Fruit fly (Drosophila melanogaster) whole organism, prepupa: Measurements from ENCODE around the gene Best3.
A peak's percentile ranks its signal among the peaks of the same experiment; 100 is the strongest.

Experiments used
- Blimp-1 ChIP-seq: fragments of 200-800 bp; sonication (Bioruptor generic); optimal IDR thresholded peaks from 3 replicates; lab custom pipeline; 2017; ENCODE audit warnings: missing biosample characterization, missing genetic modification characterization, mild to moderate bottlenecking, moderate library complexity, missing genetic modification reagents
- CG10669 ChIP-seq: fragments of 200-800 bp; sonication (Bioruptor generic); optimal IDR thresholded peaks from 3 replicates; lab custom pipeline; 2018; ENCODE audit warnings: missing biosample characterization, mild to moderate bottlenecking, missing genetic modification characterization, moderate library complexity
- CG11294 ChIP-seq: fragments of 200-800 bp; sonication (Bioruptor generic); IDR thresholded peaks from 2 replicates; pipeline ENCODE4 v1.3.6; 2022; ENCODE audit warnings: missing biosample characterization, missing genetic modification characterization
- CG15336 ChIP-seq: fragments of 200-800 bp; sonication (Bioruptor generic); IDR thresholded peaks from 2 replicates; pipeline ENCODE4 v1.3.6; 2022; ENCODE audit warnings: missing biosample characterization, missing genetic modification characterization
- CG1621 ChIP-seq: fragments of 200-800 bp; sonication (Bioruptor generic); optimal IDR thresholded peaks from 3 replicates; lab custom pipeline; 2018; ENCODE audit warnings: missing biosample characterization, mild to moderate bottlenecking, missing genetic modification characterization
- CG16779 ChIP-seq: fragments of 200-800 bp; sonication (Bioruptor generic); optimal IDR thresholded peaks from 3 replicates; lab custom pipeline; 2017; ENCODE audit warnings: missing biosample characterization, mild to moderate bottlenecking, missing genetic modification characterization
- CG31627 ChIP-seq: fragments of 200-800 bp; sonication (Bioruptor generic); optimal IDR thresholded peaks from 3 replicates; lab custom pipeline; 2016; ENCODE audit warnings: missing biosample characterization, missing genetic modification characterization
- CG32006 ChIP-seq: fragments of 200-800 bp; sonication (Bioruptor generic); optimal IDR thresholded peaks from 3 replicates; lab custom pipeline; 2017; ENCODE audit warnings: missing biosample characterization, mild to moderate bottlenecking, missing genetic modification characterization
- CG4318 ChIP-seq: fragments of 200-800 bp; sonication (Bioruptor generic); optimal IDR thresholded peaks from 3 replicates; lab custom pipeline; 2017; ENCODE audit warnings: missing biosample characterization, mild to moderate bottlenecking, missing genetic modification characterization
- CG6163 ChIP-seq: fragments of 200-800 bp; sonication (Bioruptor generic); IDR thresholded peaks from 3 replicates; pipeline ENCODE4 v1.3.6; 2022; ENCODE audit warnings: missing biosample characterization, missing genetic modification characterization
- CG6276 ChIP-seq: fragments of 200-800 bp; sonication (Bioruptor generic); optimal IDR thresholded peaks from 2 replicates; lab custom pipeline; 2017; ENCODE audit warnings: missing biosample characterization, mild to moderate bottlenecking, missing genetic modification characterization
- CG6792 ChIP-seq: fragments of 200-800 bp; sonication (Bioruptor generic); optimal IDR thresholded peaks from 3 replicates; lab custom pipeline; 2016; ENCODE audit warnings: missing biosample characterization, missing genetic modification characterization
- CG6808 ChIP-seq: fragments of 200-800 bp; sonication (Bioruptor generic); optimal IDR thresholded peaks from 3 replicates; lab custom pipeline; 2017; ENCODE audit warnings: missing biosample characterization, missing genetic modification characterization, mild to moderate bottlenecking, moderate library complexity, missing genetic modification reagents
- CG7368 ChIP-seq: fragments of 200-800 bp; sonication (Bioruptor generic); optimal IDR thresholded peaks from 3 replicates; lab custom pipeline; 2016; ENCODE audit warnings: missing biosample characterization, missing genetic modification characterization
- CG8119 ChIP-seq: fragments of 200-800 bp; sonication (Bioruptor generic); IDR thresholded peaks from 3 replicates; pipeline ENCODE4 v1.3.6; 2022; ENCODE audit warnings: missing biosample characterization, missing genetic modification characterization
- CG8319 ChIP-seq: fragments of 200-800 bp; sonication (Bioruptor generic); optimal IDR thresholded peaks from 3 replicates; lab custom pipeline; 2016; ENCODE audit warnings: missing biosample characterization, missing genetic modification characterization
- CG8632 ChIP-seq: fragments of 200-800 bp; sonication (Bioruptor generic); optimal IDR thresholded peaks from 3 replicates; lab custom pipeline; 2016; ENCODE audit warnings: missing biosample characterization, missing genetic modification characterization
- Eip78C ChIP-seq: fragments of 200-800 bp; sonication (Bioruptor generic); peaks from one replicate; lab custom pipeline; 2016; ENCODE audit warnings: missing biosample characterization, missing genetic modification characterization
- Eip93F ChIP-seq: fragments of 200-800 bp; sonication (Bioruptor generic); optimal IDR thresholded peaks from 2 replicates; lab custom pipeline; 2016; ENCODE audit warnings: missing biosample characterization, mild to moderate bottlenecking, missing genetic modification characterization
- Ets21C ChIP-seq: fragments of 200-800 bp; sonication (Bioruptor generic); optimal IDR thresholded peaks from 3 replicates; lab custom pipeline; 2016; ENCODE audit warnings: missing biosample characterization, missing genetic modification characterization
- Ets96B ChIP-seq: fragments of 200-800 bp; optimal IDR thresholded peaks from 2 replicates; lab custom pipeline; 2019; ENCODE audit warnings: missing biosample characterization, mild to moderate bottlenecking, missing genetic modification characterization, moderate library complexity
- Gug ChIP-seq: fragments of 200-800 bp; sonication (Bioruptor generic); IDR thresholded peaks from 2 replicates; pipeline ENCODE4 v1.3.6; 2022; ENCODE audit warnings: missing biosample characterization, missing genetic modification characterization
- Hr38 ChIP-seq: sonication (Bioruptor generic); optimal IDR thresholded peaks from 2 replicates; lab custom pipeline; 2016; ENCODE audit warnings: missing biosample characterization, missing genetic modification characterization
- Hr39 ChIP-seq: fragments of 200-800 bp; sonication (Bioruptor generic); optimal IDR thresholded peaks from 2 replicates; lab custom pipeline; 2016; ENCODE audit warnings: missing biosample characterization, missing genetic modification characterization
- Hr4 ChIP-seq: fragments of 200-800 bp; sonication (Bioruptor generic); optimal IDR thresholded peaks from 3 replicates; lab custom pipeline; 2016; ENCODE audit warnings: missing biosample characterization, missing genetic modification characterization
- Met ChIP-seq: fragments of 200-800 bp; sonication (Bioruptor generic); optimal IDR thresholded peaks from 3 replicates; lab custom pipeline; 2016; ENCODE audit warnings: missing biosample characterization, missing genetic modification characterization
- OdsH ChIP-seq: fragments of 200-800 bp; sonication (Bioruptor generic); optimal IDR thresholded peaks from 3 replicates; lab custom pipeline; 2016; ENCODE audit warnings: missing biosample characterization, missing genetic modification characterization
- Smox ChIP-seq: fragments of 200-800 bp; sonication (Bioruptor generic); optimal IDR thresholded peaks from 3 replicates; lab custom pipeline; 2016; ENCODE audit warnings: missing biosample characterization, missing genetic modification characterization
- Sox14 ChIP-seq: fragments of 200-800 bp; sonication (Bioruptor generic); optimal IDR thresholded peaks from 3 replicates; lab custom pipeline; 2016; ENCODE audit warnings: missing biosample characterization, missing genetic modification characterization
- Sox15 ChIP-seq: fragments of 200-800 bp; sonication (Bioruptor generic); optimal IDR thresholded peaks from 3 replicates; lab custom pipeline; 2016; ENCODE audit warnings: missing biosample characterization, missing genetic modification characterization
- achi ChIP-seq: fragments of 200-800 bp; sonication (Bioruptor generic); optimal IDR thresholded peaks from 3 replicates; lab custom pipeline; 2016; ENCODE audit warnings: missing biosample characterization, missing genetic modification characterization
- acj6 ChIP-seq: fragments of 200-800 bp; sonication (Bioruptor generic); optimal IDR thresholded peaks from 3 replicates; lab custom pipeline; 2016; ENCODE audit warnings: missing biosample characterization, missing genetic modification characterization
- dac ChIP-seq: fragments of 200-800 bp; sonication (Bioruptor generic); optimal IDR thresholded peaks from 2 replicates; lab custom pipeline; 2017; ENCODE audit warnings: missing biosample characterization, mild to moderate bottlenecking, missing genetic modification characterization
- eg ChIP-seq: fragments of 200-800 bp; sonication (Bioruptor generic); IDR thresholded peaks from 3 replicates; pipeline ENCODE4 v1.3.6; 2022; ENCODE audit warnings: missing biosample characterization, missing genetic modification characterization
- fd85E ChIP-seq: fragments of 200-800 bp; sonication (Bioruptor generic); optimal IDR thresholded peaks from 3 replicates; lab custom pipeline; 2016; ENCODE audit warnings: missing biosample characterization, missing genetic modification characterization
- lz ChIP-seq: fragments of 200-800 bp; sonication (Bioruptor generic); optimal IDR thresholded peaks from 3 replicates; lab custom pipeline; 2016; ENCODE audit warnings: missing biosample characterization, missing genetic modification characterization
- pdm3 ChIP-seq: fragments of 200-800 bp; sonication (Bioruptor generic); optimal IDR thresholded peaks from 3 replicates; lab custom pipeline; 2016; ENCODE audit warnings: missing biosample characterization, missing genetic modification characterization
- salr ChIP-seq, 2 experiments: fragments of 200-800 bp; sonication (Bioruptor generic); optimal IDR thresholded peaks; 3 replicates each; lab custom pipeline; 2016 to 2018; ENCODE audit warnings: missing biosample characterization in 2 of 2, missing genetic modification characterization in 2 of 2, mild to moderate bottlenecking in 1 of 2
- spab ChIP-seq: fragments of 200-800 bp; sonication (Bioruptor generic); optimal IDR thresholded peaks from 2 replicates; lab custom pipeline; 2017; ENCODE audit warnings: missing biosample characterization, mild to moderate bottlenecking, missing genetic modification characterization, missing genetic modification reagents
- ss ChIP-seq, 2 experiments: fragments of 200-800 bp; sonication (Bioruptor generic); optimal IDR thresholded peaks; 2 replicates in 1 of 2; 3 replicates in 1 of 2; lab custom pipeline; 2017 to 2018; ENCODE audit warnings: mild to moderate bottlenecking in 2 of 2, missing biosample characterization in 2 of 2, missing genetic modification characterization in 2 of 2, moderate library complexity in 1 of 2
- svp ChIP-seq: fragments of 200-800 bp; sonication (Bioruptor generic); peaks from one replicate; lab custom pipeline; 2016; ENCODE audit warnings: missing biosample characterization, missing genetic modification characterization
- topi ChIP-seq: fragments of 200-800 bp; sonication (Bioruptor generic); optimal IDR thresholded peaks from 3 replicates; lab custom pipeline; 2016; ENCODE audit warnings: missing biosample characterization, missing genetic modification characterization
- vri ChIP-seq: fragments of 200-800 bp; sonication (Bioruptor generic); optimal IDR thresholded peaks from 3 replicates; lab custom pipeline; 2016; ENCODE audit warnings: missing biosample characterization, mild to moderate bottlenecking, missing genetic modification characterization

Gene Best3

DNA sequence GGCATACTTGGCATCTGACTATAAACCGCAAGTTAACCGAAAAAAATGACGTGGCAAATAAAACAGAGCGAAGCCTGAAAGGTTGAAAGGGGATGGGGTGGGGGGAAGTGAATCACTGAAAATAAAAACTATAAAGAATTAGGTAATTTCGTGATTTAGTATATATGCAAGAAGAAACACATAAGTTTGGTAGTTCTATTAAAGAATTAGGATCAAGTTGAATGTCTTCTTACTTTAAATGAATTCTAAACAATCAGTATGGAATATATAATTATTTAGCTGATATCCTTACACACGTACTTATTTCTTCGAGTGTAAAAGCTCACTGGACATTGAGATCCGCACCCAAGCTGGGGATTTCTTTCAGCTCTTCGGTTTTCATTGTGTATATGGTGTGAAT lies 44.2 kb downstream of the Best3 start (continued):
- TF ChIP-seq CG8319 (no peak), CG6276 (GFP tag; lab: Kevin White, UChicago) (peak; percentile 5), CG16779 (tag; lab: Kevin White, UChicago) (no peak), CG1621 (tag; lab: Kevin White, UChicago) (no peak), Met (GFP tag; lab: Kevin White, UChicago) (peak; percentile 65), Smox (peak; percentile 51), pdm3 (GFP tag; lab: Kevin White, UChicago) (peak; percentile 59), Hr39 (GFP tag; lab: Kevin White, UChicago) (peak; percentile 38), CG10669 (peak; percentile 56), CG31627 (GFP tag; lab: Kevin White, UChicago) (peak; percentile 44), fd85E (GFP tag; lab: Kevin White, UChicago) (peak; percentile 9), CG11294 (GFP tag; lab: Robert Waterston, UW) (no peak), Sox15 (GFP tag; lab: Kevin White, UChicago) (peak; percentile 32), Hr4 (peak; percentile 61), achi (GFP tag; lab: Kevin White, UChicago) (peak; percentile 57), Blimp-1 (GFP tag; lab: Kevin White, UChicago) (no peak), CG6792 (GFP tag; lab: Kevin White, UChicago) (peak; percentile 68), dac (GFP tag; lab: Kevin White, UChicago) (no peak), CG7368 (peak; percentile 16), topi (GFP tag; lab: Kevin White, UChicago) (peak; percentile 60), acj6 (peak; percentile 62), OdsH (GFP tag; lab: Kevin White, UChicago) (peak; percentile 66), Eip78C (GFP tag; lab: Kevin White, UChicago) (peak; percentile 92), svp (GFP tag; lab: Kevin White, UChicago) (peak; percentile 87), CG6808 (peak; percentile 50), Gug (GFP tag; lab: Robert Waterston, UW) (no peak), CG6163 (GFP tag; lab: Robert Waterston, UW) (peak; percentile 61)

DNA sequence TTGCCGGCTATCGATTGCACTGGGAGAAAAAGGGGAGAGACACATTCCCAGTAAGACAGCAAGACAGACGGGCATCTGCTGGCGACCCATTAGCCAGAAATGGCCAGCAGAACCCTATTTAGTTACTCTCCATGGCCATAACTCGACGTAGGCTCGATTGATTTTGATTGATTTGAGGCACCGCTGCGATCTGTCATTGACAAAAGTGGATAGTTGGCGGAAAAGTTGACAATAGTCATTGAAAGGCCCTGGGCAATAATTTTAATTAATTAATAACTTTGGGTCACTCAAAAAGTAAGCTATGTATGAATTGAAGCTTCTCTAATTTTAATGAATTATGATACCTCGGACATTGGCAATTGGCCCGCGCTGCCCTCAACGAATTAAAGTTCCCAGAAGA lies 45.4 kb downstream of the Best3 start:
- peak; percentile 53 for TF ChIP-seq CG32006 (GFP tag; lab: Kevin White, UChicago)
- 0 out of 3 replicates have a peak, but pooled peaks have one; percentile 27 for TF ChIP-seq eg
- no peak for TF ChIP-seq CG15336 (GFP tag; lab: Robert Waterston, UW)
- TF ChIP-seq CG6163 (GFP tag; lab: Robert Waterston, UW) = no peak
- no peak for TF ChIP-seq svp (GFP tag; lab: Kevin White, UChicago)
- no peak for TF ChIP-seq CG6808
- TF ChIP-seq Hr38 (GFP tag; lab: Kevin White, UChicago) = no peak
- no peak for TF ChIP-seq Ets96B (tag; lab: Kevin White, UChicago)
- TF ChIP-seq CG7368 = no peak
- peak; percentile 9 for TF ChIP-seq CG4318
- TF ChIP-seq salr (GFP tag; optimal IDR thresholded peaks at IDR 0.05; lab: Kevin White, UChicago) = peak in 1 of 2 experiments; percentile 1
- TF ChIP-seq Hr4 = peak; percentile 26
- TF ChIP-seq CG8319 = no peak
- TF ChIP-seq Eip78C (GFP tag; lab: Kevin White, UChicago) = peak; percentile 42

DNA sequence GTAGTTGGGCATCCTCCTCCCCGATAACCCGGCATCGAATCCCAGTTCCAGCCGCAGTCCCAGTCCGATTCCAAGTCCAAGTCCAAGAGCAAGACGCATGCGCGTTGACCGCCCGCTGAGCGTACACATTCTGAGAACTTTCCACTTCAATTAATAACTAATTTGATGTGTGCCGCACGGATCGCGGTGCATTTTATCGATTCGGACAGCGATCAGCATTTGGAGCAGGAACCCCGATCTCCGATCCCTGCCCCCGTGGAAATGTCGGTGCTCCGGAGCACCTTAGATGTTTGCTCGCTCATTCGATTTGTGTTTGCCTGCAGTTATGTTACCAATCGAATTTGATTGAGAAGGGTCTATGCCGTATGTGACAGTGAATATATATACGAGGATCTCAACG lies 48.5 kb downstream of the Best3 start:
- TF ChIP-seq Eip93F (GFP tag; lab: Kevin White, UChicago) = no peak
- TF ChIP-seq Ets21C = no peak
- no peak for TF ChIP-seq Hr38 (GFP tag; lab: Kevin White, UChicago)
- no peak for TF ChIP-seq vri (GFP tag; lab: Kevin White, UChicago)
- TF ChIP-seq OdsH (GFP tag; lab: Kevin White, UChicago) = no peak
- no peak for TF ChIP-seq CG7368
- no peak for TF ChIP-seq ss (GFP tag; optimal IDR thresholded peaks at IDR 0.05; lab: Kevin White, UChicago)
- no peak for TF ChIP-seq CG6792 (GFP tag; lab: Kevin White, UChicago)
- no peak for TF ChIP-seq Sox14 (GFP tag; lab: Kevin White, UChicago)
- no peak for TF ChIP-seq lz (GFP tag; lab: Kevin White, UChicago)
- TF ChIP-seq CG8119 (GFP tag; lab: Robert Waterston, UW) = no peak
- TF ChIP-seq CG8632 = no peak
- TF ChIP-seq achi (GFP tag; lab: Kevin White, UChicago) = no peak
- TF ChIP-seq spab = no peak
- TF ChIP-seq, all 60 proteins: peak for 0
